Worm (Caenorhabditis elegans) whole organism, L1 larva: ENCODE measurements around the gene cct-8.

Source experiments
- Y116A8C.19 ChIP-seq: sonication (generic microtip); optimal IDR thresholded peaks from 2 replicates; lab custom pipeline; 2016; ENCODE audit warnings: missing compliant biosample characterization, missing genetic modification characterization, borderline replicate concordance
- aha-1 ChIP-seq: fragments of 150-350 bp; optimal IDR thresholded peaks from 2 replicates; lab custom pipeline; 2014; ENCODE audit warnings: missing biosample characterization, missing genetic modification characterization
- aly-2 ChIP-seq: fragments of 150-350 bp; optimal IDR thresholded peaks from 2 replicates; lab custom pipeline; 2014; ENCODE audit warnings: missing biosample characterization, missing genetic modification characterization
- blmp-1 ChIP-seq: fragments of 150-350 bp; optimal IDR thresholded peaks from 2 replicates; lab custom pipeline; 2014; ENCODE audit warnings: missing biosample characterization, missing genetic modification characterization
- ceh-63 ChIP-seq: fragments of 200-800 bp; sonication (Bioruptor generic); optimal IDR thresholded peaks from 2 replicates; lab custom pipeline; 2018; ENCODE audit warnings: mild to moderate bottlenecking, missing genetic modification characterization, missing compliant biosample characterization
- ceh-82 ChIP-seq, 3 experiments: fragments of 150-350 bp in 1 of 3; sonication (generic microtip) in 2 of 3; optimal IDR thresholded peaks; 2 replicates each; lab custom pipeline; 2014 to 2017; ENCODE audit warnings: missing biosample characterization in 3 of 3, missing genetic modification characterization in 3 of 3
- ceh-88 ChIP-seq: fragments of 200-800 bp; sonication (Bioruptor generic); IDR thresholded peaks from 2 replicates; pipeline ENCODE4 v1.3.6; 2022; ENCODE audit warnings: missing genetic modification characterization, missing compliant biosample characterization
- efl-1 ChIP-seq, 4 experiments: fragments of 150-350 bp; optimal IDR thresholded peaks in 3 of 4; peaks in 1 of 4; 1 replicate in 1 of 4; 2 replicates in 3 of 4; lab custom pipeline; 2014; ENCODE audit warnings: missing biosample characterization in 2 of 4, missing genetic modification characterization in 2 of 4, missing genetic modification reagents in 2 of 4
- egl-13 ChIP-seq: sonication (generic microtip); optimal IDR thresholded peaks from 2 replicates; lab custom pipeline; 2016; ENCODE audit warnings: missing genotype, missing genetic modification reagents, missing genetic modification characterization, missing compliant biosample characterization
- egl-27 ChIP-seq, 2 experiments: fragments of 150-350 bp in 1 of 2; sonication (generic microtip); optimal IDR thresholded peaks; 3 replicates each; lab custom pipeline; 2017 to 2018; ENCODE audit warnings: missing biosample characterization in 2 of 2, missing genetic modification characterization in 2 of 2, missing genetic modification reagents in 2 of 2
- grh-1 ChIP-seq: fragments of 200-800 bp; sonication (Bioruptor generic); IDR thresholded peaks from 2 replicates; pipeline ENCODE4 v1.3.6; 2022; ENCODE audit warnings: missing genetic modification reagents, missing genetic modification characterization, missing compliant biosample characterization
- hlh-4 ChIP-seq: sonication (generic microtip); optimal IDR thresholded peaks from 2 replicates; lab custom pipeline; 2016; ENCODE audit warnings: mild to moderate bottlenecking, missing genetic modification characterization, missing compliant biosample characterization
- hpl-2 ChIP-seq: fragments of 150-350 bp; optimal IDR thresholded peaks from 2 replicates; lab custom pipeline; 2014; ENCODE audit warnings: missing biosample characterization, missing genetic modification reagents, missing genetic modification characterization
- isw-1 ChIP-seq: fragments of 200-800 bp; sonication (Bioruptor generic); IDR thresholded peaks from 2 replicates; pipeline ENCODE4 v1.3.6; 2022; ENCODE audit warnings: missing genetic modification characterization, missing compliant biosample characterization
- jun-1 ChIP-seq: fragments of 150-350 bp; optimal IDR thresholded peaks from 2 replicates; lab custom pipeline; 2014; ENCODE audit warnings: missing biosample characterization, missing genetic modification reagents, missing genetic modification characterization
- lin-13 ChIP-seq: fragments of 150-350 bp; optimal IDR thresholded peaks from 2 replicates; lab custom pipeline; 2014; ENCODE audit warnings: missing biosample characterization, missing genetic modification reagents, missing genetic modification characterization
- lin-14 ChIP-seq: fragments of 200-800 bp; sonication (Bioruptor generic); optimal IDR thresholded peaks from 2 replicates; lab custom pipeline; 2018; ENCODE audit warnings: mild to moderate bottlenecking, missing genetic modification characterization, moderate library complexity, missing compliant biosample characterization
- lin-35 ChIP-seq, 2 experiments: fragments of 150-350 bp; optimal IDR thresholded peaks; 2 replicates each; lab custom pipeline; 2014; ENCODE audit warnings: missing biosample characterization in 2 of 2, missing genetic modification characterization in 2 of 2, missing genetic modification reagents in 2 of 2
- lin-39 ChIP-seq: fragments of 150-350 bp; optimal IDR thresholded peaks from 2 replicates; lab custom pipeline; 2014; ENCODE audit warnings: missing biosample characterization, missing genetic modification reagents, missing genetic modification characterization
- mef-2 ChIP-seq: fragments of 150-350 bp; optimal IDR thresholded peaks from 2 replicates; lab custom pipeline; 2014; ENCODE audit warnings: missing biosample characterization, missing genetic modification characterization
- nhr-11 ChIP-seq: fragments of 150-350 bp; optimal IDR thresholded peaks from 2 replicates; lab custom pipeline; 2014; ENCODE audit warnings: missing biosample characterization, missing genetic modification characterization
- nhr-12 ChIP-seq: sonication (generic microtip); optimal IDR thresholded peaks from 2 replicates; lab custom pipeline; 2017; ENCODE audit warnings: missing biosample characterization, missing genetic modification characterization
- nhr-237 ChIP-seq: fragments of 150-350 bp; optimal IDR thresholded peaks from 2 replicates; lab custom pipeline; 2014; ENCODE audit warnings: missing biosample characterization, missing genetic modification characterization
- nhr-47 ChIP-seq: sonication (generic microtip); optimal IDR thresholded peaks from 2 replicates; lab custom pipeline; 2016; ENCODE audit warnings: mild to moderate bottlenecking, missing genetic modification characterization, moderate library complexity, missing compliant biosample characterization
- nhr-84 ChIP-seq: sonication (generic microtip); optimal IDR thresholded peaks from 2 replicates; lab custom pipeline; 2017; ENCODE audit warnings: missing biosample characterization, missing genetic modification characterization
- pag-3 ChIP-seq: sonication (generic microtip); optimal IDR thresholded peaks from 2 replicates; lab custom pipeline; 2017; ENCODE audit warnings: missing genetic modification characterization, mild to moderate bottlenecking, missing compliant biosample characterization, antibody characterized with exemption, borderline replicate concordance; ENCODE audit not compliant: insufficient read depth
- pax-3 ChIP-seq: fragments of 200-800 bp; sonication (Bioruptor generic); optimal IDR thresholded peaks from 2 replicates; lab custom pipeline; 2018; ENCODE audit warnings: mild to moderate bottlenecking, missing genetic modification characterization, moderate library complexity, missing compliant biosample characterization
- pqm-1 ChIP-seq: sonication (generic microtip); optimal IDR thresholded peaks from 3 replicates; lab custom pipeline; 2017; ENCODE audit warnings: missing biosample characterization, missing genetic modification characterization
- rnt-1 ChIP-seq: sonication (generic microtip); optimal IDR thresholded peaks from 2 replicates; lab custom pipeline; 2016; ENCODE audit warnings: mild to moderate bottlenecking, missing genetic modification characterization, moderate library complexity, missing compliant biosample characterization
- snu-23 ChIP-seq: sonication (generic microtip); optimal IDR thresholded peaks from 2 replicates; lab custom pipeline; 2016; ENCODE audit warnings: missing genetic modification characterization, missing compliant biosample characterization
- sox-4 ChIP-seq: sonication (generic microtip); optimal IDR thresholded peaks from 2 replicates; lab custom pipeline; 2016; ENCODE audit warnings: missing genetic modification characterization, missing compliant biosample characterization
- sptf-1 ChIP-seq: fragments of 150-350 bp; optimal IDR thresholded peaks from 2 replicates; lab custom pipeline; 2014; ENCODE audit warnings: missing biosample characterization, missing genetic modification characterization
- sup-37 ChIP-seq: fragments of 200-800 bp; sonication (Bioruptor generic); optimal IDR thresholded peaks from 2 replicates; lab custom pipeline; 2018; ENCODE audit warnings: mild to moderate bottlenecking, missing genetic modification characterization, missing compliant biosample characterization
- swsn-7 ChIP-seq: sonication (generic microtip); optimal IDR thresholded peaks from 2 replicates; lab custom pipeline; 2016; ENCODE audit warnings: missing genetic modification characterization, missing compliant biosample characterization
- tlp-1 ChIP-seq: fragments of 150-350 bp; optimal IDR thresholded peaks from 2 replicates; lab custom pipeline; 2014; ENCODE audit warnings: missing biosample characterization, missing genetic modification characterization
- vab-15 ChIP-seq: sonication (generic microtip); optimal IDR thresholded peaks from 2 replicates; lab custom pipeline; 2017; ENCODE audit warnings: missing genotype, mild to moderate bottlenecking, missing genetic modification characterization, missing compliant biosample characterization
- xbp-1 ChIP-seq: sonication (generic microtip); optimal IDR thresholded peaks from 2 replicates; lab custom pipeline; 2016; ENCODE audit warnings: missing genetic modification characterization, missing compliant biosample characterization
- ztf-4 ChIP-seq: fragments of 150-350 bp; optimal IDR thresholded peaks from 2 replicates; lab custom pipeline; 2014; ENCODE audit warnings: missing biosample characterization, missing genetic modification characterization

Gene cct-8

ce11 chrIV:1127852-1128251, 34.1 kb upstream of the cct-8 start:
- TF ChIP-seq pqm-1 (tag; lab: Kevin White, UChicago), result no peak
- TF ChIP-seq snu-23 (GFP tag; lab: Kevin White, UChicago), result no peak
- TF ChIP-seq hpl-2 (GFP tag; lab: Kevin White, UChicago), result no peak
- TF ChIP-seq pag-3 (tag; lab: Kevin White, UChicago), result no peak
- TF ChIP-seq Y116A8C.19 (tag; lab: Kevin White, UChicago), result no peak
- no peak for TF ChIP-seq isw-1 (GFP tag; lab: Robert Waterston, UW)
- TF ChIP-seq tlp-1 (tag; lab: Kevin White, UChicago), result no peak
- no peak for TF ChIP-seq aha-1 (tag; lab: Kevin White, UChicago)
- no peak for TF ChIP-seq pax-3 (tag; lab: Kevin White, UChicago)
- no peak for TF ChIP-seq ceh-88 (GFP tag; lab: Robert Waterston, UW)
- TF ChIP-seq sox-4 (tag; lab: Kevin White, UChicago), result no peak
- no peak for TF ChIP-seq nhr-237
- TF ChIP-seq lin-35 (GFP tag; optimal IDR thresholded peaks at IDR 0.05; lab: Kevin White, UChicago), result no peak
- TF ChIP-seq sup-37 (GFP tag; lab: Kevin White, UChicago), result no peak
- no peak for TF ChIP-seq nhr-84 (tag; lab: Kevin White, UChicago)
- no peak for TF ChIP-seq jun-1 (tag; lab: Kevin White, UChicago)
- TF ChIP-seq lin-14 (GFP tag; lab: Kevin White, UChicago), result no peak
- no peak for TF ChIP-seq mef-2 (tag; lab: Kevin White, UChicago)
- no peak for TF ChIP-seq lin-13
- TF ChIP-seq vab-15 (tag; lab: Kevin White, UChicago), result no peak

DNA sequence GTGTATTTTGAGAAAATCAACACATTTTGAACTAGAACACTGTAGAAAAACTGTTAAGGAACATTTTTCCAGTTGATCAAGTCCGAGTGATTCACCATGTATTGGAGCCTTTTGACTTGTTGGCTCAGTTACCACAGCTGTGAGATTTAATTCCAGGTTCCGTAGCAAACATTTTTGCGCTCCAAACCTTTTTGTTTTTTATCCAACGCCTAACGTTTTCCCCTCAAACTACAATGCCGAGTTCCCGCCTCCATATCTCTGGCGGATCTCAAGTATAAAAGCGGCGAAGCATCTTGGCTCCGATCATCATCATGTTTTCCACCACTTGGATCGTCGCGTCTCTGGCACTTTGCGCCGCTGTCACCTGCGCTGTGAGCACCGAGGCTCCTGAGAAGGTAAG, 32.8 kb upstream of the cct-8 start, which contains the start of gene perm-2:
Gene perm-2 (plus strand): TSS at position 301 of the 400 bp plus-strand sequence.
- TF ChIP-seq egl-13 (tag; lab: Kevin White, UChicago) (no peak), xbp-1 (tag; lab: Kevin White, UChicago) (no peak), ceh-82 (tag; optimal IDR thresholded peaks at IDR 0.05; lab: Kevin White, UChicago) (no peak), blmp-1 (tag; lab: Kevin White, UChicago) (no peak), ceh-63 (no peak), snu-23 (GFP tag; lab: Kevin White, UChicago) (no peak), grh-1 (GFP tag; lab: Robert Waterston, UW) (no peak)

ce11 chrIV:1124741-1125140, 31.0 kb upstream of the cct-8 start, which contains the start of gene perm-4:
Gene perm-4, minus strand, starts transcription at chrIV:1125107.
- TF ChIP-seq nhr-237, result no peak
- no peak for TF ChIP-seq lin-14 (GFP tag; lab: Kevin White, UChicago)
- TF ChIP-seq tlp-1 (tag; lab: Kevin White, UChicago), result no peak
- TF ChIP-seq sptf-1 (tag; lab: Kevin White, UChicago), result no peak
- TF ChIP-seq egl-27 (tag; optimal IDR thresholded peaks at IDR 0.05; lab: Kevin White, UChicago), result no peak
- no peak for TF ChIP-seq snu-23 (GFP tag; lab: Kevin White, UChicago)
- TF ChIP-seq lin-39 (tag; lab: Kevin White, UChicago), result no peak
- no peak for TF ChIP-seq ceh-82 (tag; optimal IDR thresholded peaks at IDR 0.05; lab: Kevin White, UChicago)
- no peak for TF ChIP-seq ztf-4
- no peak for TF ChIP-seq nhr-47
- no peak for TF ChIP-seq rnt-1

- TF ChIP-seq efl-1 (optimal IDR thresholded peaks at IDR 0.05; lab: Kevin White, UChicago) (no peak), efl-1 (GFP tag; optimal IDR thresholded peaks at IDR 0.05 in 1 of 2; lab: Kevin White, UChicago) (peak in 1 of 2 experiments; percentile 19), tlp-1 (tag; lab: Kevin White, UChicago) (no peak)
- TF ChIP-seq, all 84 proteins: peak for 1
Measured at ce11 chrIV:1123357-1123756, 29.6 kb upstream of the cct-8 start.

- TF ChIP-seq nhr-12 (no peak), efl-1 (optimal IDR thresholded peaks at IDR 0.05; lab: Kevin White, UChicago) (no peak), efl-1 (GFP tag; optimal IDR thresholded peaks at IDR 0.05 in 1 of 2; lab: Kevin White, UChicago) (no peak), aly-2 (tag; lab: Kevin White, UChicago) (no peak), hlh-4 (tag; lab: Kevin White, UChicago) (no peak), nhr-11 (tag; lab: Kevin White, UChicago) (no peak), swsn-7 (tag; lab: Kevin White, UChicago) (no peak)
Measured at ce11 chrIV:1121511-1121910, 27.8 kb upstream of the cct-8 start.
